Fruit fly (Drosophila melanogaster) whole organism, embryonic: ENCODE data around the gene Sec22.

Experiments
- Adf1 ChIP-seq: fragments of 200-800 bp; sonication (Bioruptor generic); IDR thresholded peaks from 2 replicates; pipeline ENCODE4 v1.3.6; 2022; ENCODE audit warnings: missing biosample characterization, missing genetic modification characterization
- BEAF-32 ChIP-seq: fragments of 200-800 bp; sonication (Bioruptor generic); optimal IDR thresholded peaks from 3 replicates; lab custom pipeline; 2017; ENCODE audit warnings: missing biosample characterization, missing genetic modification characterization, mild to moderate bottlenecking, moderate library complexity, missing genetic modification reagents
- CG12155 ChIP-seq: fragments of 200-800 bp; sonication (Bioruptor generic); optimal IDR thresholded peaks from 3 replicates; lab custom pipeline; 2016; ENCODE audit warnings: missing biosample characterization, missing genetic modification characterization
- CG12391 ChIP-seq: fragments of 200-800 bp; sonication (Bioruptor generic); optimal IDR thresholded peaks from 3 replicates; lab custom pipeline; 2018; ENCODE audit warnings: missing biosample characterization, mild to moderate bottlenecking, missing genetic modification characterization, moderate library complexity
- CG12769 ChIP-seq: fragments of 200-800 bp; sonication (Bioruptor generic); optimal IDR thresholded peaks from 2 replicates; lab custom pipeline; 2019; ENCODE audit warnings: missing biosample characterization, mild to moderate bottlenecking, missing genetic modification characterization, moderate library complexity
- CG13287 ChIP-seq: fragments of 200-800 bp; sonication (Bioruptor generic); IDR thresholded peaks from 2 replicates; pipeline ENCODE4 v1.3.6; 2022; ENCODE audit warnings: missing biosample characterization, missing genetic modification characterization; ENCODE audit not compliant: partially characterized antibody
- CG13624 ChIP-seq: fragments of 200-800 bp; sonication (Bioruptor generic); optimal IDR thresholded peaks from 2 replicates; lab custom pipeline; 2016; ENCODE audit warnings: missing biosample characterization, missing genetic modification characterization
- CG14050 ChIP-seq: fragments of 200-800 bp; sonication (Bioruptor generic); IDR thresholded peaks from 3 replicates; pipeline ENCODE4 v1.3.6; 2022; ENCODE audit warnings: missing biosample characterization, missing genetic modification characterization
- CG31441 ChIP-seq: fragments of 200-800 bp; sonication (Bioruptor generic); IDR thresholded peaks from 2 replicates; pipeline ENCODE4 v1.3.6; 2022; ENCODE audit warnings: missing biosample characterization, missing genetic modification characterization
- CG33557 ChIP-seq: fragments of 200-800 bp; sonication (Bioruptor generic); optimal IDR thresholded peaks from 2 replicates; lab custom pipeline; 2019; ENCODE audit warnings: missing biosample characterization, mild to moderate bottlenecking, missing genetic modification characterization, moderate library complexity
- CG34224 ChIP-seq: fragments of 200-800 bp; sonication (Bioruptor generic); IDR thresholded peaks from 3 replicates; pipeline ENCODE4 v1.3.6; 2022; ENCODE audit warnings: missing biosample characterization, missing genetic modification characterization; ENCODE audit not compliant: partially characterized antibody
- CG34422 ChIP-seq: fragments of 200-800 bp; sonication (Bioruptor generic); IDR thresholded peaks from 3 replicates; pipeline ENCODE4 v1.3.6; 2022; ENCODE audit warnings: missing biosample characterization, missing genetic modification characterization
- CG4707 ChIP-seq: fragments of 200-800 bp; sonication (Bioruptor generic); optimal IDR thresholded peaks from 2 replicates; lab custom pipeline; 2018; ENCODE audit warnings: missing biosample characterization, mild to moderate bottlenecking, missing genetic modification characterization, moderate library complexity
- CG9437 ChIP-seq: fragments of 200-800 bp; sonication (Bioruptor generic); optimal IDR thresholded peaks from 2 replicates; lab custom pipeline; 2018; ENCODE audit warnings: missing biosample characterization, mild to moderate bottlenecking, missing genetic modification characterization
- CHES-1-like ChIP-seq: fragments of 200-800 bp; sonication (Bioruptor generic); optimal IDR thresholded peaks from 2 replicates; lab custom pipeline; 2016; ENCODE audit warnings: missing biosample characterization, missing genetic modification characterization
- CoRest ChIP-seq: fragments of 200-800 bp; sonication (Bioruptor generic); optimal IDR thresholded peaks from 3 replicates; lab custom pipeline; 2018; ENCODE audit warnings: missing biosample characterization, mild to moderate bottlenecking, missing genetic modification characterization, moderate library complexity
- CrebB ChIP-seq: fragments of 200-800 bp; sonication (Bioruptor generic); optimal IDR thresholded peaks from 3 replicates; lab custom pipeline; 2018; ENCODE audit warnings: missing biosample characterization, mild to moderate bottlenecking, missing genetic modification characterization
- Dad ChIP-seq: fragments of 200-800 bp; sonication (Bioruptor generic); optimal IDR thresholded peaks from 3 replicates; lab custom pipeline; 2016; ENCODE audit warnings: missing biosample characterization, missing genetic modification characterization
- Dbx ChIP-seq: fragments of 200-800 bp; sonication (Bioruptor generic); IDR thresholded peaks from 3 replicates; pipeline ENCODE4 v1.3.6; 2022; ENCODE audit warnings: missing biosample characterization, missing genetic modification characterization
- Ets65A ChIP-seq: fragments of 200-800 bp; sonication (Bioruptor generic); peaks from one replicate; lab custom pipeline; 2016; ENCODE audit warnings: missing biosample characterization, missing genetic modification characterization
- Jarid2 ChIP-seq: fragments of 200-800 bp; sonication (Bioruptor generic); optimal IDR thresholded peaks from 3 replicates; lab custom pipeline; 2017; ENCODE audit warnings: mild to moderate bottlenecking, missing biosample characterization, missing genetic modification reagents, missing genetic modification characterization
- Nf-YB ChIP-seq: fragments of 200-800 bp; sonication (Bioruptor generic); optimal IDR thresholded peaks from 3 replicates; lab custom pipeline; 2019; ENCODE audit warnings: missing biosample characterization, mild to moderate bottlenecking, missing genetic modification characterization, moderate library complexity
- Scr ChIP-seq: fragments of 200-800 bp; sonication (Bioruptor generic); IDR thresholded peaks from 2 replicates; pipeline ENCODE4 v1.3.6; 2022; ENCODE audit warnings: missing biosample characterization, missing genetic modification characterization; ENCODE audit not compliant: partially characterized antibody
- ac ChIP-seq: fragments of 200-800 bp; sonication (Bioruptor generic); optimal IDR thresholded peaks from 3 replicates; lab custom pipeline; 2017; ENCODE audit warnings: missing biosample characterization, mild to moderate bottlenecking, missing genetic modification characterization
- al ChIP-seq: fragments of 200-800 bp; sonication (Bioruptor generic); IDR thresholded peaks from 2 replicates; pipeline ENCODE4 v1.3.6; 2022; ENCODE audit warnings: missing biosample characterization, missing genetic modification characterization
- amos ChIP-seq: fragments of 200-800 bp; sonication (Bioruptor generic); IDR thresholded peaks from 2 replicates; pipeline ENCODE4 v1.3.6; 2022; ENCODE audit warnings: missing biosample characterization, missing genetic modification characterization; ENCODE audit not compliant: partially characterized antibody
- bsh ChIP-seq, 2 experiments: fragments of 200-800 bp; sonication (Bioruptor generic); optimal IDR thresholded peaks; 2 replicates each; lab custom pipeline; 2017 to 2018; ENCODE audit warnings: mild to moderate bottlenecking in 2 of 2, missing biosample characterization in 2 of 2, missing genetic modification characterization in 2 of 2, moderate library complexity in 1 of 2
- cato ChIP-seq: fragments of 200-800 bp; sonication (Bioruptor generic); optimal IDR thresholded peaks from 2 replicates; lab custom pipeline; 2016; ENCODE audit warnings: missing biosample characterization, missing genetic modification characterization, borderline replicate concordance
- ci ChIP-seq: fragments of 200-800 bp; sonication (Bioruptor generic); IDR thresholded peaks from 3 replicates; pipeline ENCODE4 v1.3.6; 2022; ENCODE audit warnings: missing biosample characterization, missing genetic modification characterization
- corto ChIP-seq: fragments of 200-800 bp; sonication (Bioruptor generic); optimal IDR thresholded peaks from 2 replicates; lab custom pipeline; 2016; ENCODE audit warnings: missing biosample characterization, mild to moderate bottlenecking, missing genetic modification characterization, moderate library complexity
- crol ChIP-seq: fragments of 200-800 bp; sonication (Bioruptor generic); IDR thresholded peaks from 2 replicates; pipeline ENCODE4 v1.3.6; 2022; ENCODE audit warnings: missing biosample characterization, missing genetic modification characterization
- dm ChIP-seq: fragments of 200-800 bp; sonication (Bioruptor generic); optimal IDR thresholded peaks from 3 replicates; lab custom pipeline; 2016; ENCODE audit warnings: missing biosample characterization, missing genetic modification characterization
- exex ChIP-seq: fragments of 200-800 bp; sonication (Bioruptor generic); optimal IDR thresholded peaks from 4 replicates; lab custom pipeline; 2018; ENCODE audit warnings: missing biosample characterization, mild to moderate bottlenecking, missing genetic modification characterization, moderate library complexity
- hkb ChIP-seq, 2 experiments: fragments of 200-800 bp in 1 of 2; fragments of >200 bp in 1 of 2; sonication (Bioruptor generic) in 1 of 2; IDR thresholded peaks in 1 of 2; optimal IDR thresholded peaks in 1 of 2; 2 replicates each; pipeline versions ENCODE4 v1.3.6 to Lab custom; 2017 to 2022; ENCODE audit warnings: missing biosample characterization in 1 of 2, missing genetic modification characterization in 1 of 2
- knrl ChIP-seq: fragments of 200-800 bp; sonication (Bioruptor generic); IDR thresholded peaks from 3 replicates; pipeline ENCODE4 v1.3.6; 2022; ENCODE audit warnings: missing biosample characterization, missing genetic modification characterization; ENCODE audit not compliant: partially characterized antibody
- lab ChIP-seq: fragments of 200-800 bp; sonication (Bioruptor generic); optimal IDR thresholded peaks from 3 replicates; lab custom pipeline; 2017; ENCODE audit warnings: missing biosample characterization, missing genetic modification characterization, mild to moderate bottlenecking, moderate library complexity, missing genetic modification reagents
- mld ChIP-seq: fragments of 200-800 bp; sonication (Bioruptor generic); IDR thresholded peaks from 3 replicates; pipeline ENCODE4 v1.3.6; 2022; ENCODE audit warnings: missing biosample characterization, missing genetic modification characterization; ENCODE audit not compliant: partially characterized antibody
- nerfin-2 ChIP-seq: fragments of 200-800 bp; sonication (Bioruptor generic); IDR thresholded peaks from 2 replicates; pipeline ENCODE4 v1.3.6; 2022; ENCODE audit warnings: missing biosample characterization, missing genetic modification characterization; ENCODE audit not compliant: partially characterized antibody
- nom ChIP-seq: fragments of 200-800 bp; sonication (Bioruptor generic); optimal IDR thresholded peaks from 2 replicates; lab custom pipeline; 2017; ENCODE audit warnings: missing biosample characterization, missing genetic modification characterization, mild to moderate bottlenecking, moderate library complexity, missing genetic modification reagents
- oc ChIP-seq: fragments of 200-800 bp; sonication (Bioruptor generic); optimal IDR thresholded peaks from 2 replicates; lab custom pipeline; 2018; ENCODE audit warnings: missing biosample characterization, mild to moderate bottlenecking, missing genetic modification characterization, moderate library complexity
- peb ChIP-seq: fragments of 200-800 bp; sonication (Bioruptor generic); IDR thresholded peaks from 2 replicates; pipeline ENCODE4 v1.3.6; 2022; ENCODE audit warnings: missing biosample characterization, missing genetic modification characterization
- sc ChIP-seq, 3 experiments: fragments of >200 bp in 2 of 3; fragments of 200-800 bp in 1 of 3; sonication (Bioruptor generic) in 1 of 3; optimal IDR thresholded peaks; 2 replicates in 2 of 3; 3 replicates in 1 of 3; lab custom pipeline; 2017; ENCODE audit warnings: mild to moderate bottlenecking in 1 of 3, missing biosample characterization in 1 of 3, missing genetic modification characterization in 1 of 3, missing genetic modification reagents in 1 of 3
- sens ChIP-seq: fragments of 200-800 bp; sonication (Bioruptor generic); peaks from one replicate; lab custom pipeline; 2016; ENCODE audit warnings: missing biosample characterization, missing genetic modification characterization
- slou ChIP-seq: fragments of 200-800 bp; sonication (Bioruptor generic); optimal IDR thresholded peaks from 3 replicates; lab custom pipeline; 2016; ENCODE audit warnings: missing biosample characterization, missing genetic modification characterization
- sna ChIP-seq: fragments of 200-800 bp; sonication (Bioruptor generic); IDR thresholded peaks from 2 replicates; pipeline ENCODE4 v1.3.6; 2022; ENCODE audit warnings: missing biosample characterization, missing genetic modification characterization; ENCODE audit not compliant: partially characterized antibody
- tx ChIP-seq: fragments of 200-800 bp; sonication (Bioruptor generic); optimal IDR thresholded peaks from 2 replicates; lab custom pipeline; 2016; ENCODE audit warnings: missing biosample characterization, missing genetic modification characterization
- yki ChIP-seq: fragments of >200 bp; optimal IDR thresholded peaks from 3 replicates; lab custom pipeline; 2018

Gene Sec22

DNA sequence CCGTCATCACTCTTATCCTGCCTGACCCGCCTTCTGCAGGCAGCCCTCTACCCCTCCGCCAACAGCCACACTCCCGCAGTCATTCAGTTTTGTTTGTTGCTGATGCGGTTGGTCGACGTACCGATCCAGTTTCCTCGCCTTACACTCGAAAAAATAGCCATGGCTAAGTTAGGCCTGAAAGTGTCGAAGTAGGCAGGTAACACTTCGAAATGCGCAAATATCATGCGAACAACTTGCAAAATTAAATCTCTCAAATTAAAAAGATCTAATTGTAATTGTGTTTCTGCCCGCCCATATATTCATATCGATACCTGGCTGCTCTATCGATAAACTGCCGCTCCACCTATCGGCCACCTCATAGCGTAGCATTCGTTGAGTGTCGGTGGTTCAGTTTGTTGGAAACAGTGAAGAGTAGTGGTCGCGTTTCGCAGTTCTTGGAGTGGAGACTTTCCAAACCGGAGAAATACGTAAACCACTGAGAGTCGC, 36.2 kb upstream of the Sec22 start, which contains the start of gene fz3 (continued):
- TF ChIP-seq Dad (GFP tag; lab: Kevin White, UChicago) (peak; percentile 15), sna (GFP tag; lab: Robert Waterston, UW) (peak; percentile 87), corto (peak; percentile 51), CrebB (peak; percentile 26), Ets65A (GFP tag; lab: Kevin White, UChicago) (peak; percentile 48), Adf1 (no peak), crol (GFP tag; lab: Robert Waterston, UW) (peak; percentile 79), yki (lab: Kevin White, UChicago) (no peak), tx (GFP tag; lab: Kevin White, UChicago) (no peak), CG13624 (GFP tag; lab: Kevin White, UChicago) (peak; percentile 13), CG34224 (GFP tag; lab: Robert Waterston, UW) (peak; percentile 90), bsh (GFP tag; optimal IDR thresholded peaks at IDR 0.05; lab: Kevin White, UChicago) (peak in 1 of 2 experiments; percentile 53), CG13287 (GFP tag; lab: Robert Waterston, UW) (peak; percentile 93), cato (no peak), dm (GFP tag; lab: Kevin White, UChicago) (peak; percentile 7), CG9437 (peak; percentile 65), nom (GFP tag; lab: Kevin White, UChicago) (peak; percentile 73), CHES-1-like (peak; percentile 19), sc (optimal IDR thresholded peaks at IDR 0.05; lab: Kevin White, UChicago) (no peak), sc (GFP tag; optimal IDR thresholded peaks at IDR 0.05; lab: Kevin White, UChicago) (no peak), ac (GFP tag; lab: Kevin White, UChicago) (peak; percentile 11), Dbx (GFP tag; lab: Robert Waterston, UW) (0 out of 3 replicates have a peak, but pooled peaks have one; percentile 35), CG4707 (no peak), slou (GFP tag; lab: Kevin White, UChicago) (no peak), CG12769 (tag; lab: Kevin White, UChicago) (peak; percentile 49), exex (tag; lab: Kevin White, UChicago) (peak; percentile 10), knrl (peak; percentile 81), CG14050 (GFP tag; lab: Robert Waterston, UW) (no peak), Jarid2 (GFP tag; lab: Kevin White, UChicago) (peak; percentile 91), lab (GFP tag; lab: Kevin White, UChicago) (peak; percentile 31), peb (0 out of 2 replicates have a peak, but pooled peaks have one; percentile 11), nerfin-2 (GFP tag; lab: Robert Waterston, UW) (peak; percentile 73), Nf-YB (GFP tag; lab: Kevin White, UChicago) (peak; percentile 1), CoRest (tag; lab: Kevin White, UChicago) (peak; percentile 26), BEAF-32 (GFP tag; lab: Kevin White, UChicago) (peak; percentile 84), CG33557 (GFP tag; lab: Kevin White, UChicago) (peak; percentile 29), ci (GFP tag; lab: Robert Waterston, UW) (peak; percentile 68; the same call in 1 of the 3 replicates), CG34422 (GFP tag; lab: Robert Waterston, UW) (0 out of 3 replicates have a peak, but pooled peaks have one; percentile 34), al (GFP tag; lab: Robert Waterston, UW) (no peak), Scr (GFP tag; lab: Robert Waterston, UW) (peak; percentile 89), amos (GFP tag; lab: Robert Waterston, UW) (peak; percentile 89), CG12391 (tag; lab: Kevin White, UChicago) (peak; percentile 34), hkb (optimal IDR thresholded peaks at IDR 0.05; lab: Kevin White, UChicago) (no peak), hkb (GFP tag; IDR thresholded peaks at IDR 0.05; lab: Robert Waterston, UW) (0 out of 2 replicates have a peak, but pooled peaks have one; percentile 16), oc (peak; percentile 6), sens (peak; percentile 91), CG12155 (no peak), mld (GFP tag; lab: Robert Waterston, UW) (peak; percentile 61; the same call in 2 of the 3 replicates), CG31441 (peak; percentile 27; the same call in 1 of the 2 replicates)
